Worm (Caenorhabditis elegans): ENCODE data around the gene cux-7.

The cux-7 gene

DNA sequence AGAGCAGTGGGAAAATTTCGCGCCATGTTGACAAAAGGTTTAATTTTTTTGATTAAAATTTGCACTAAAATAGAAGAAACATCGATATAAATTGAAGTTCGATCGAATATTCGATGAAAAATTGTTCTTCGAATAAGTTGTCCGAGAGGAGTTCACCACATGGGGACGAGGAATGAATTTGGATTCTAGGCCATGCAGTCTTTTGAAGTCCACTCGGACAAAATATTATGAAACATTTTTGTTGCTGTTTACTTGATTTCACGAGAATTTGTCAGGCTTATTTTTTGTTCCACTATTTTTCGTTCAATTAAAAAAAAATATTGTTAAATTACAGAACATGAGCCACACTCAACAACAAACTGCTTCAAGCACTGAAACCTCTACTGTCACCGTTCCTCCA lies at the start of gene cux-7, which contains the start of gene C07H6.2 (continued):
- TF ChIP-seq akir-1 (GFP tag; optimal IDR thresholded peaks at IDR 0.05) (peak; percentile 94), zfh-2 (GFP tag; conservative IDR thresholded peaks at IDR 0.05) (no peak), K11D2.4 (GFP tag; IDR thresholded peaks at IDR 0.05) (peak; percentile 87), somi-1 (GFP tag; optimal IDR thresholded peaks at IDR 0.05) (peak; percentile 74), dpff-1 (tag; optimal IDR thresholded peaks at IDR 0.05) (no peak), ztf-22 (GFP tag; optimal IDR thresholded peaks at IDR 0.05) (peak; percentile 29), tbp1 (GFP tag; optimal IDR thresholded peaks at IDR 0.05) (peak; percentile 60), snpc-1.3 (tag; optimal IDR thresholded peaks at IDR 0.05; ENCODE audit: insufficient read depth) (peak; percentile 50), ceh-58 (GFP tag; IDR thresholded peaks at IDR 0.05) (no peak), snpc-4 (GFP tag; optimal IDR thresholded peaks at IDR 0.05) (peak; percentile 16), snpc-4 (tag; optimal IDR thresholded peaks at IDR 0.05) (peak in 2 of 4 experiments; percentile 63 to 78), Y79H2A.3 (GFP tag; conservative IDR thresholded peaks at IDR 0.05) (peak; percentile 49; the same call in 1 of the 2 replicates), lsy-27 (tag; optimal IDR thresholded peaks at IDR 0.05; ENCODE audit: borderline replicate concordance, insufficient read depth) (no peak), Y53F4B.3 (GFP tag; IDR thresholded peaks at IDR 0.05) (no peak), Y67H2A.10 (GFP tag; conservative IDR thresholded peaks at IDR 0.05) (peak; percentile 63; the same call in 1 of the 2 replicates), him-1 (tag; optimal IDR thresholded peaks at IDR 0.05) (peak; percentile 66), nfya-2 (GFP tag; IDR thresholded peaks at IDR 0.05) (peak; percentile 49; the same call in 1 of the 2 replicates), aptf-3 (GFP tag; IDR thresholded peaks at IDR 0.05) (no peak), fkh-3 (tag; optimal IDR thresholded peaks at IDR 0.05) (no peak), rec-8 (tag; optimal IDR thresholded peaks at IDR 0.05) (peak; percentile 87 to 96), tlf-1 (GFP tag; optimal IDR thresholded peaks at IDR 0.05) (peak; percentile 83), attf-3 (GFP tag; conservative IDR thresholded peaks at IDR 0.05) (peak; percentile 77), snpc-3.4 (tag; optimal IDR thresholded peaks at IDR 0.05) (peak; percentile 48), cebp-2 (GFP tag; IDR thresholded peaks at IDR 0.05) (no peak), madf-10 (tag; optimal IDR thresholded peaks at IDR 0.05) (peak; percentile 91), nhr-179 (tag; optimal IDR thresholded peaks at IDR 0.05) (no peak), tbx-9 (tag; optimal IDR thresholded peaks at IDR 0.05; ENCODE audit: borderline replicate concordance) (no peak), repo-1 (tag; optimal IDR thresholded peaks at IDR 0.05) (peak; percentile 74), egl-18 (GFP tag; IDR thresholded peaks at IDR 0.05) (0 out of 2 replicates have a peak, but pooled peaks have one; percentile 76), ZK185.1 (tag; optimal IDR thresholded peaks at IDR 0.05; ENCODE audit: poor library complexity, severe bottlenecking) (peak; percentile 98)

- TF ChIP-seq F52B5.7 (tag; optimal IDR thresholded peaks at IDR 0.05): peak; percentile 6
- no peak for TF ChIP-seq F39B2.1 (GFP tag; IDR thresholded peaks at IDR 0.05)
- TF ChIP-seq B0261.1 (tag; optimal IDR thresholded peaks at IDR 0.05): no peak
- no peak for TF ChIP-seq F23B12.7 (tag; optimal IDR thresholded peaks at IDR 0.05; ENCODE audit: insufficient read depth)
- TF ChIP-seq nhr-80 (tag; optimal IDR thresholded peaks at IDR 0.05): peak; percentile 97
- TF ChIP-seq hlh-12 (tag; optimal IDR thresholded peaks at IDR 0.05): no peak
- no peak for TF ChIP-seq F22D6.2 (tag; optimal IDR thresholded peaks at IDR 0.05)
- TF ChIP-seq B0035.1 (tag; optimal IDR thresholded peaks at IDR 0.05): no peak
- TF ChIP-seq Y53G8AR.9 (GFP tag; conservative IDR thresholded peaks at IDR 0.05): no peak
- TF ChIP-seq hsf-1 (GFP tag; IDR thresholded peaks at IDR 0.05): no peak
- TF ChIP-seq unc-130 (GFP tag; optimal IDR thresholded peaks at IDR 0.05): no peak
- TF ChIP-seq atf-7 (tag; optimal IDR thresholded peaks at IDR 0.05): no peak
- no peak for TF ChIP-seq T26A5.8 (tag; optimal IDR thresholded peaks at IDR 0.05)
- TF ChIP-seq let-526 (GFP tag; IDR thresholded peaks at IDR 0.05): 0 out of 2 replicates have a peak, but pooled peaks have one; percentile 37
- no peak for TF ChIP-seq egl-18 (GFP tag; IDR thresholded peaks at IDR 0.05)
- no peak for TF ChIP-seq ztf-3 (GFP tag; optimal IDR thresholded peaks at IDR 0.05)
- TF ChIP-seq T07F8.4 (tag; optimal IDR thresholded peaks at IDR 0.05): no peak
- TF ChIP-seq F33H1.4 (GFP tag; IDR thresholded peaks at IDR 0.05): no peak
- no peak for TF ChIP-seq madf-3 (GFP tag; IDR thresholded peaks at IDR 0.05)
Observed at ce11 chrIII:7570083-7570695, 49.5 kb upstream of the cux-7 start, which contains the start of gene R13A5.7. R13A5.7 (minus strand) TSS chrIII:7570133.
